Fruit fly (Drosophila melanogaster): ENCODE measurements around the gene PIG-Q.

PIG-Q gene

DNA sequence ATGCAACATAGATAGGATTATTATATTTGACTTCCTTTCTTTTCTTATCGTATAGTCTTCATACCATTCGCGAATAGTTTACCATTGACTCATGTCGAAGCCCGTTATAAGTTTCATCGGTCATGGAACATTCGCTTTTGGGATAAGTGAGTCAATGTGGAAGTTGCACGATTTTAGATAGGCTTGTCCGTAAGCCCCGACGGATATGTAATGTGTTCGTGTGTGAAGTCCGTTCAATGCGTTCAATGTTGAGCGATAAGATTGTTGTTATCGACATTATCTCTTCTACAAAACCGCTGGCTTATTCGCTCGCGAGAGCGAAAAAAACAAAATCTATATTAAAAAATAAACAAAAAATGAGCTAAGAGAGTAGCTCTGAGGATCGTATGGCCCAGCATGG lies 45.9 kb downstream of the PIG-Q start, which contains the start of gene CG9981:
CG9981 (minus strand) TSS at position 320 of the 400 bp plus-strand sequence.
- TF ChIP-seq CG33017 (tag; optimal IDR thresholded peaks at IDR 0.05) = no peak
- no peak for TF ChIP-seq CG7101 (tag; optimal IDR thresholded peaks at IDR 0.05)
- no peak for TF ChIP-seq CG12768 (GFP tag; optimal IDR thresholded peaks at IDR 0.05)
- TF ChIP-seq toe (GFP tag; optimal IDR thresholded peaks at IDR 0.05) = no peak
- no peak for TF ChIP-seq cic (GFP tag; optimal IDR thresholded peaks at IDR 0.05)
- TF ChIP-seq cnc (optimal IDR thresholded peaks at IDR 0.05) = no peak
- no peak for TF ChIP-seq CG1620 (GFP tag; optimal IDR thresholded peaks at IDR 0.05)
- TF ChIP-seq CG14711 (tag; optimal IDR thresholded peaks at IDR 0.05) = no peak
- TF ChIP-seq pad (GFP tag; optimal IDR thresholded peaks at IDR 0.05) = no peak
- TF ChIP-seq Hr96 (GFP tag; optimal IDR thresholded peaks at IDR 0.05) = no peak
- no peak for TF ChIP-seq kay (GFP tag; ENCODE audit: borderline replicate concordance)
- TF ChIP-seq CG11617 (GFP tag; optimal IDR thresholded peaks at IDR 0.05) = no peak
- TF ChIP-seq Mnt (GFP tag; optimal IDR thresholded peaks at IDR 0.05) = no peak
- no peak for TF ChIP-seq Crg-1 (GFP tag; optimal IDR thresholded peaks at IDR 0.05)
- TF ChIP-seq CG7045 (GFP tag; optimal IDR thresholded peaks at IDR 0.05) = no peak
- TF ChIP-seq tj (GFP tag; optimal IDR thresholded peaks at IDR 0.05) = no peak
- TF ChIP-seq CG5204 (GFP tag; optimal IDR thresholded peaks at IDR 0.05) = no peak
- TF ChIP-seq bab1 (GFP tag; optimal IDR thresholded peaks at IDR 0.05) = no peak

dm6 chrX:16405209-16405608 lies 46.3 kb downstream of the PIG-Q start, which contains the start of gene CG4301:
Gene CG4301, plus strand, starts transcription at chrX:16405509.
- TF ChIP-seq pad (GFP tag; optimal IDR thresholded peaks at IDR 0.05) = no peak
- no peak for TF ChIP-seq bab1 (GFP tag; optimal IDR thresholded peaks at IDR 0.05)
- no peak for TF ChIP-seq CG7045 (GFP tag; optimal IDR thresholded peaks at IDR 0.05)
- no peak for TF ChIP-seq Mnt (GFP tag; optimal IDR thresholded peaks at IDR 0.05)
- TF ChIP-seq cic (GFP tag; optimal IDR thresholded peaks at IDR 0.05) = no peak
- no peak for TF ChIP-seq CG11617 (GFP tag; optimal IDR thresholded peaks at IDR 0.05)
- TF ChIP-seq ovo (GFP tag; optimal IDR thresholded peaks at IDR 0.05) = no peak
- TF ChIP-seq CG5204 (GFP tag; optimal IDR thresholded peaks at IDR 0.05) = no peak
- no peak for TF ChIP-seq Hr96 (GFP tag; optimal IDR thresholded peaks at IDR 0.05)
- no peak for TF ChIP-seq cnc (optimal IDR thresholded peaks at IDR 0.05)
- TF ChIP-seq CG14711 (tag; optimal IDR thresholded peaks at IDR 0.05) = no peak
- no peak for TF ChIP-seq CG12768 (GFP tag; optimal IDR thresholded peaks at IDR 0.05)
- TF ChIP-seq toe (GFP tag; optimal IDR thresholded peaks at IDR 0.05) = no peak
- TF ChIP-seq Crg-1 (GFP tag; optimal IDR thresholded peaks at IDR 0.05) = no peak
- TF ChIP-seq CG1620 (GFP tag; optimal IDR thresholded peaks at IDR 0.05) = no peak

DNA sequence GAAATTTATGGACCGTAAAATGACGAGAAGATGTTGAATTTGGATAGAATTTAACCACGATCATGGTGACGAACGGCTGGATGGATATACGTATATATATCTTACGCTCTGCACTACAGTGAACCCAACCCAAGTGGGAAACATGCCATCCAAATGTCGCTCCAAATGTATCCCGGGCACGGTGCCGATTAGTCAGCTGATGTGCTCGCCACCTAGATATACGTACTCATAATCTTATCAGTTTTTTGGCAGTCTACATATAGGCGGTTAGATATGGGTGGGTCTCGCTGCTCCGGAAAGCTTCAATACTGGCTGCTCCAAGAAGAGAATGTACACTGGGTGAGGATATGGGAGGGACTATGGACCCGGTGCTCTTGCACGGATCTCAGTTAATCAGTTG lies 47.1 kb downstream of the PIG-Q start:
- TF ChIP-seq CG11617 (GFP tag; optimal IDR thresholded peaks at IDR 0.05) (no peak), CG7045 (GFP tag; optimal IDR thresholded peaks at IDR 0.05) (no peak), Hr96 (GFP tag; optimal IDR thresholded peaks at IDR 0.05) (no peak), CG14711 (tag; optimal IDR thresholded peaks at IDR 0.05) (no peak)

Measured in whole organism, adult.